Worm (Caenorhabditis elegans) whole organism, late embryonic: Measurements from ENCODE around the gene srx-24.

Source experiments
- K02D7.2 ChIP-seq: sonication (generic microtip); optimal IDR thresholded peaks from 2 replicates; lab custom pipeline; 2017; ENCODE audit warnings: mild to moderate bottlenecking, missing genetic modification characterization, missing compliant biosample characterization
- Y22D7AL.16 ChIP-seq: sonication (generic microtip); optimal IDR thresholded peaks from 2 replicates; lab custom pipeline; 2016; ENCODE audit warnings: missing genetic modification characterization, missing compliant biosample characterization
- ama-1 ChIP-seq: fragments of 150-350 bp; optimal IDR thresholded peaks from 2 replicates; lab custom pipeline; 2014
- ceh-31 ChIP-seq: sonication (generic microtip); optimal IDR thresholded peaks from 2 replicates; lab custom pipeline; 2016; ENCODE audit warnings: missing genetic modification characterization, missing compliant biosample characterization
- ceh-9 ChIP-seq: sonication (generic microtip); optimal IDR thresholded peaks from 2 replicates; lab custom pipeline; 2016; ENCODE audit warnings: mild to moderate bottlenecking, missing genetic modification characterization, inconsistent platforms, missing compliant biosample characterization
- elt-2 ChIP-seq: sonication (generic microtip); optimal IDR thresholded peaks from 2 replicates; lab custom pipeline; 2016; ENCODE audit warnings: missing genetic modification reagents, missing genetic modification characterization, missing compliant biosample characterization
- fkh-10 ChIP-seq: fragments of 150-350 bp; optimal IDR thresholded peaks from 2 replicates; lab custom pipeline; 2014; ENCODE audit warnings: missing biosample characterization, missing genetic modification reagents, missing genetic modification characterization
- hlh-15 ChIP-seq: sonication (generic microtip); optimal IDR thresholded peaks from 2 replicates; lab custom pipeline; 2016; ENCODE audit warnings: missing genetic modification characterization, missing compliant biosample characterization
- hlh-8 ChIP-seq: sonication (generic microtip); optimal IDR thresholded peaks from 2 replicates; lab custom pipeline; 2016; ENCODE audit warnings: missing genotype, missing genetic modification characterization, missing compliant biosample characterization
- madf-2 ChIP-seq: sonication (generic microtip); optimal IDR thresholded peaks from 2 replicates; lab custom pipeline; 2017; ENCODE audit warnings: missing genetic modification characterization, missing compliant biosample characterization
- nhr-11 ChIP-seq: fragments of 150-350 bp; optimal IDR thresholded peaks from 2 replicates; lab custom pipeline; 2014; ENCODE audit warnings: missing biosample characterization, missing genetic modification characterization
- pat-9 ChIP-seq: fragments of 200-800 bp; sonication (Bioruptor generic); optimal IDR thresholded peaks from 2 replicates; lab custom pipeline; 2018; ENCODE audit warnings: mild to moderate bottlenecking, missing genetic modification characterization, moderate library complexity, missing compliant biosample characterization
- pha-4 ChIP-seq: fragments of 150-350 bp; optimal IDR thresholded peaks from 2 replicates; lab custom pipeline; 2018; ENCODE audit warnings: missing biosample characterization, missing genetic modification reagents, missing genetic modification characterization
- sox-2 ChIP-seq: fragments of 200-800 bp; sonication (Bioruptor generic); IDR thresholded peaks from 2 replicates; pipeline ENCODE4 v1.3.6; 2022; ENCODE audit warnings: missing genetic modification reagents, missing genetic modification characterization, missing compliant biosample characterization

ce11 chrV:2725225-2725624 lies 24.7 kb downstream of the srx-24 start, which contains the start of gene srg-59:
- TF ChIP-seq pha-4 (no peak), elt-2 (tag; lab: Kevin White, UChicago) (no peak), fkh-10 (GFP tag; lab: Kevin White, UChicago) (no peak), ceh-31 (tag; lab: Kevin White, UChicago) (no peak), madf-2 (tag; lab: Kevin White, UChicago) (no peak), ama-1 (lab: Kevin White, UChicago) (no peak), nhr-11 (no peak), hlh-15 (no peak), pat-9 (tag; lab: Kevin White, UChicago) (no peak), K02D7.2 (no peak), ceh-9 (no peak), sox-2 (GFP tag; lab: Robert Waterston, UW) (no peak), Y22D7AL.16 (tag; lab: Kevin White, UChicago) (no peak), hlh-8 (tag; lab: Kevin White, UChicago) (no peak)
